Worm (Caenorhabditis elegans): ENCODE results near the gene tebp-2.

- TF ChIP-seq snpc-4 (tag; optimal IDR thresholded peaks at IDR 0.05) (no peak), blmp-1 (tag; optimal IDR thresholded peaks at IDR 0.05; ENCODE audit: insufficient read depth) (no peak), nhr-25 (tag; optimal IDR thresholded peaks at IDR 0.05) (no peak), egl-27 (tag; optimal IDR thresholded peaks at IDR 0.05) (no peak), ama-1 (optimal IDR thresholded peaks at IDR 0.05) (no peak), unc-39 (tag; optimal IDR thresholded peaks at IDR 0.05) (no peak), ztf-11 (tag; optimal IDR thresholded peaks at IDR 0.05) (no peak), ceh-82 (tag; optimal IDR thresholded peaks at IDR 0.05) (no peak), nhr-12 (tag; optimal IDR thresholded peaks at IDR 0.05) (no peak), mdl-1 (tag; optimal IDR thresholded peaks at IDR 0.05) (no peak), nhr-6 (tag; optimal IDR thresholded peaks at IDR 0.05) (no peak)
Measured at ce11 chrIV:5530980-5531379, 10.4 kb upstream of the tebp-2 start.
